Worm (Caenorhabditis elegans): ENCODE data around the gene snpn-1.
A peak's percentile ranks its signal among the peaks of the same experiment; 100 is the strongest.

Gene snpn-1

DNA sequence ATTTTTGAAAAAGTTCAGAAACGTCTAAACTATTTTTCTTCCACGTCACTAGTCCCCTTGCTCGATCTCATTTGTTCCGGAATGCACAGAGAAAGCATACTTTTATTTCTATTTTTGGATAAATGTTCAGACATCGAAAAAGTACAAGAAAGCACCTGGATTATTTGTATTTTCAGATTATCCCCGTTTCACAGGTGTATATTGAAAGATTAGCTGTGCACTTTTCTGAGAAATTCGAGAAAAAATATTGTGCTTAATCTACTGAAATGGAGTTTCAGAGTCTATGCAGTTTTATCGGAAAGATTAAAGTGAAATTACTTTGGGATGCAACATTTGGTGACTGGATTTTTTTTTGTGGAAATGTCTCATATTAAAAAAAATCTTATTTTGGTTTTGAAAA lies 11.1 kb upstream of the snpn-1 start:
- TF ChIP-seq W03F9.2 (tag; optimal IDR thresholded peaks at IDR 0.05) (no peak), him-1 (tag; optimal IDR thresholded peaks at IDR 0.05) (no peak), dao-5 (tag; optimal IDR thresholded peaks at IDR 0.05) (no peak)

- no peak for TF ChIP-seq dao-5 (tag; optimal IDR thresholded peaks at IDR 0.05)
- TF ChIP-seq him-1 (tag; optimal IDR thresholded peaks at IDR 0.05): peak; percentile 48
- TF ChIP-seq W03F9.2 (tag; optimal IDR thresholded peaks at IDR 0.05): no peak
These were observed 9.3 kb upstream of the snpn-1 start for ce11 chrIV:5100145-5100544.

DNA sequence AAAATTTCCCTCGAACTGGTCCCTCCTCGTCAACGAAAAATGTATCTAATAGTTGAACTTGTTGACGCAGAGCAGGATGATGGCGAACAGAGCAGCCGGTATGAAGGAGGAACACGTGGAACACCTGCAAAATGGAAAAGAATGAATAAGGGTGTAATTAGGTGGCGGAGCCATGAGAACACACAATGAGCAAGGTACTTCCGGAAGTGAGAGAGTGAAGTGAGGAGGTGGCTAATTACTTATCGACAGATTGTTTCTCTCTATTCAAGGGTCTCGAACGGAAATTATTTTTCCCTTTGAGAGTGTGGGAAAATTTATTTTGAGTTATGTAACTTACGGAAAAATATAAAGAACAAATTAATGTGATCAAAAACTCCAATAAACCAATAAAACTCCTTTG lies 2.6 kb upstream of the snpn-1 start:
- no peak for TF ChIP-seq W03F9.2 (tag; optimal IDR thresholded peaks at IDR 0.05)
- no peak for TF ChIP-seq him-1 (tag; optimal IDR thresholded peaks at IDR 0.05)
- no peak for TF ChIP-seq dao-5 (tag; optimal IDR thresholded peaks at IDR 0.05)

DNA sequence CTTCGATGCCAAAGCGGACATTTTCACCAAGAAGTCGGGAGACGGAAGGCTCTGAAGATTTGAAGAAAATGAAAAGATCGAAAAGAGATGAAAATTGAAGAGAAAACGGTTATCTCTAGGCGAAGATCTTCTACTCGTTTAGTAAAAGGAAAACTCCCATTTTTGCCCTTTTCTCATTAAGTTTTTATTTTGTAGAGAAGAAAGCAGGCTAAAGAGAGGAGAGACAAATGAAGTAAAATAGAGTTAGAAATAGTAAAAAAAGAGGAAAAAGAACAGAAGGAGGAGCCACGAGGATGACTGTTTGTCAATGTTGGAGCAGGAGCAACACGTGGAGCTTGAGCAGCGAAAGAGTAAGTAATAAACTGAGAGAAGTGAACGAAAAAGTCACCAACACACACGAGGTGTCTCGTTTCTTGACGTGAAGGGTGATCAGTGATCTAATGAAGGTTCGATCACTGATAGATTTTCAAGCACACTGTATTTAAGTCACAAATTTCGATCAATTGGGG lies 2.0 kb downstream of the snpn-1 start, which contains the start of gene ivd-1:
Gene ivd-1, minus strand, starts transcription at position 51 of the 509 bp plus-strand sequence.
- TF ChIP-seq dao-5 (tag; optimal IDR thresholded peaks at IDR 0.05): no peak
- TF ChIP-seq him-1 (tag; optimal IDR thresholded peaks at IDR 0.05): no peak
- no peak for TF ChIP-seq W03F9.2 (tag; optimal IDR thresholded peaks at IDR 0.05)

- no peak for TF ChIP-seq dao-5 (tag; optimal IDR thresholded peaks at IDR 0.05)
- no peak for TF ChIP-seq him-1 (tag; optimal IDR thresholded peaks at IDR 0.05)
- no peak for TF ChIP-seq W03F9.2 (tag; optimal IDR thresholded peaks at IDR 0.05)
These were observed 3.9 kb downstream of the snpn-1 start for ce11 chrIV:5086961-5087326.

DNA sequence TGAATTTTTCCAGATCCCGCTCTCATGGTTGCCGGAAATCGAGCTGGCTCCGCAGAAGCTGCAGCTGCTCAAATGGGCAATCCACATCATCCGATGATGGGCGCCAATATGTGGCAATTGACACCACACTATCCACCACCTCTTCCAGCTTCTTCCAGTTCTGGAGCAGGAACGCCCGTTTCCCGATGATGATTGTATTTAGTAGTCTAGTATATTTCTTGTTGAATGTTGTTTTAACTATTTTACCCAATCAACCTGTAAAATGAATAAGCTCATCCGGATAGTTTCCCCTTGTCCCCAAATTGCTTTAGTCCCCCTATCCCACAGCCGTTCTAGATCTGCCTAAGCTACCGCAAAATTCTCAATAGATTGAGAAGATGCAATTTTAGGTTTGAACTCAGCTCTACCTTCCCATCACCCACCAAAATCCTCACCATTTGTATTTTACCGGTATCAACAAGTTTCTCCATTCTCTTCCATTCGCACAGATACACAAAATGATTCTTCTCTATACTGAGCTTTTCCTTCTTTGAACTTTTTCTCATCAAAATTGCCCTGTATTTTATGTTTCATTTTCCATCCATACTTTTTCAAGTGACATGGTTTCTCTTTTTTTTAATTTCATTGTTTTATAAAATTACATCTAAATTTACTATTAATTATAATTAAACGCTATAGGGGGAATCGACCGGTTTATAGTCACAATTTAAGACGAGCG lies 4.4 kb downstream of the snpn-1 start:
- TF ChIP-seq W03F9.2 (tag; optimal IDR thresholded peaks at IDR 0.05) (no peak), him-1 (tag; optimal IDR thresholded peaks at IDR 0.05) (no peak), dao-5 (tag; optimal IDR thresholded peaks at IDR 0.05) (no peak)

DNA sequence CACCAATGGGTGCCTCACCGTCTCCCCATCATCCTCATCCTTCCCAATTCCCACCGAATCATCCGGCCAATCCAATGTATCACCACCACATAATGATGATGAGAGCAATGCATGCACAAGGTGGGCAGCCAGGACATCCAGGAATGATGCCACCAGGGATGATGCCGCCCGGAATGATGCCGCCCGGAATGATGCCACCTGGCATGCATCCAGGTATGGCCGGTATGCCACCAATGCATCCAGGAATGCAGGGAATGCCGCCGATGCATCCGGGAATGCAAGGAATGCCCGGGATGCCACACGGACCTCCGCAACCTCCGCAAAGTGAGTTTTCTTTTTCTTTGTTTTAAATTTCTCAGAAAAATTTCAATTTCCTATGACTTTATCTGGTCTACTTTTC lies 5.1 kb downstream of the snpn-1 start:
- TF ChIP-seq him-1 (tag; optimal IDR thresholded peaks at IDR 0.05): no peak
- no peak for TF ChIP-seq dao-5 (tag; optimal IDR thresholded peaks at IDR 0.05)

DNA sequence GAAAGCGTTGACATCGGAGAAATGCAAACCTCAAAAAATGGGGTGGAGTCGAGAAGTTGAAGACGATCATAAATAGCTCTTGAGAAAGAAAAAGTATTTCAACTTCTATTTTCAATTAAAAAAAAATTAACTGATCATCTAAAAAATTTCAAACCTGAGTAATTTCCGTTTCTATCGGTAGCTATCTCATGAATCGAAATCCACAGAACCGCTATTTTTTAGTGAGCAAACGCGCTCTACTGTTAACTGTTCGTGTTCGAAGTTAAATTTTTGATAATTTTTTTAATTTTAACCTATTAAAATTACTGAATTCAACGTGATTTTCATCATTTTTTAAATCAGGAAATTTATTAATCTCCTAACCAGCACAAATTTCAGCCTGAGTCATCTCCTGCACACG lies 7.0 kb downstream of the snpn-1 start:
- TF ChIP-seq him-1 (tag; optimal IDR thresholded peaks at IDR 0.05): no peak
- no peak for TF ChIP-seq W03F9.2 (tag; optimal IDR thresholded peaks at IDR 0.05)
- no peak for TF ChIP-seq dao-5 (tag; optimal IDR thresholded peaks at IDR 0.05)

DNA sequence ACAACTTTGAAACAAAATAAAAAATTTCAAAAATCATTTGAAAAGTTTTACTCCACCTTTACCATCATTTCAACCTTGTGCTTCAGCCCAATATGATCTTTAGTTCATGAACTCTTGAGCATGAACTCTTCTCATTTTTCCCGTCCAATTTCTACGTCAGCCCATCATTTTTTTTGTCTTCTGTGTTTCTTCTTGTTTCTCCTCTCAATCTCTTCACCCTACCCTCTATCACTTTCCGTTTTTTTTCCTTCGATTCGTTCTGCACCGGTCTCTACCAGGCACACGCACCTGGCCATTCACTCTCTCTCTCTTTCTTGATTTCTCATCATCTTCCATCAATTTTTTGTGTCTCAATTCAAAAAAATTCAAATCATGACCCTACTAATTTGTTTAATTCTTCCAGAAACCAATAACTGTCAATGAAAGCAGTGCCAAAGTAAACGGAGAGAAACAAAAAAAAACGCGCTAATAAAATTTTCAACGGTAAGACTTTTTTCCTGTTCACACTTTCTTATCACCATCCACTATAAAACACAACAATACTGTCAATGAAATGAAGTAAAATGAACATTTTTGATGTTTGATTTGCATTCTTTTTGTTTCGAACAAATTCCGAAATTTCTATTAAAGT lies 7.8 kb downstream of the snpn-1 start, which contains the start of gene pygo-1:
Gene pygo-1, plus strand, starts transcription at position 404 of the 631 bp plus-strand sequence.
- TF ChIP-seq him-1 (tag; optimal IDR thresholded peaks at IDR 0.05) (no peak), dao-5 (tag; optimal IDR thresholded peaks at IDR 0.05) (no peak), W03F9.2 (tag; optimal IDR thresholded peaks at IDR 0.05) (no peak)

- TF ChIP-seq dao-5 (tag; optimal IDR thresholded peaks at IDR 0.05): no peak
- TF ChIP-seq him-1 (tag; optimal IDR thresholded peaks at IDR 0.05): no peak
- TF ChIP-seq W03F9.2 (tag; optimal IDR thresholded peaks at IDR 0.05): no peak
These were observed 9.7 kb downstream of the snpn-1 start for ce11 chrIV:5081122-5081521.

ce11 chrIV:5078846-5079245 lies 12.0 kb downstream of the snpn-1 start:
- no peak for TF ChIP-seq him-1 (tag; optimal IDR thresholded peaks at IDR 0.05)
- no peak for TF ChIP-seq dao-5 (tag; optimal IDR thresholded peaks at IDR 0.05)
- TF ChIP-seq W03F9.2 (tag; optimal IDR thresholded peaks at IDR 0.05): no peak

DNA sequence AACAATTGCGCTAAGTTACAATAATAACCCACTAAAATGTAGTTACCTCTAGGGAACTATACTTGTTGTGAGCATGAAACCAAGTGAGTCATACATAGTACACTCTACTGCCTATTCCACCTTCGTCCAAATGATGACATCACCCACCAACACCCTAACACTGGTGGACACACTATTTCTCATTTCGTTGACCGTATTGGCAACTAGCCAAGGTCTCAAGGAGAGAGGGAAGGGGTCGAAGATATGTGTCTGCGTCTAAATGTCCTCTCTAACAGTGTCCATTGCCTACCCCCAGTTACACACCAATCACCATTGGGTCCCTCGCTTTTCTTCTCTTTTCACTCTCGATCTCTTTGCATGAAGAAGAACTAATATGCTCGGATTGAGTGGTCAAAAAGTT lies 12.9 kb downstream of the snpn-1 start:
- no peak for TF ChIP-seq him-1 (tag; optimal IDR thresholded peaks at IDR 0.05)
- TF ChIP-seq W03F9.2 (tag; optimal IDR thresholded peaks at IDR 0.05): no peak
- TF ChIP-seq dao-5 (tag; optimal IDR thresholded peaks at IDR 0.05): no peak

DNA sequence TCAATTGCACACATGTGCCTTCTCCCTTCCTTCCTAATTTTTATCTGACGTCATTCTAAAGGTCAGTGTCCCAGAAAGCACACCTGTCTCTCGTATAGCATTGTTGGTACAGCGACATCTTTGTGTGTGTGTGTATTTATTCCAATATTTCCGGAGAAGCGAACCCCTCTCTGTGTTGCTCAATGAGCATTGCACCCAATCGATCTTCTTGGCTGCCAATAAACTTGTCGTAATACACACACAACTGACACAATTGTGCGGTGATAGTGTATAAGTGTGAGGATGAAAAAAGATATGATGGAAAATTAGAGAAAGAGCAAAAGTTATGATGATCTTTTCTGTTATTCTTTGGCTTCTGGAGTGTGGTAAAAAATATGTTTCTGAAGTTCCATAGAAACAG lies 14.2 kb downstream of the snpn-1 start:
- TF ChIP-seq him-1 (tag; optimal IDR thresholded peaks at IDR 0.05) (no peak), dao-5 (tag; optimal IDR thresholded peaks at IDR 0.05) (no peak), W03F9.2 (tag; optimal IDR thresholded peaks at IDR 0.05) (no peak)

DNA sequence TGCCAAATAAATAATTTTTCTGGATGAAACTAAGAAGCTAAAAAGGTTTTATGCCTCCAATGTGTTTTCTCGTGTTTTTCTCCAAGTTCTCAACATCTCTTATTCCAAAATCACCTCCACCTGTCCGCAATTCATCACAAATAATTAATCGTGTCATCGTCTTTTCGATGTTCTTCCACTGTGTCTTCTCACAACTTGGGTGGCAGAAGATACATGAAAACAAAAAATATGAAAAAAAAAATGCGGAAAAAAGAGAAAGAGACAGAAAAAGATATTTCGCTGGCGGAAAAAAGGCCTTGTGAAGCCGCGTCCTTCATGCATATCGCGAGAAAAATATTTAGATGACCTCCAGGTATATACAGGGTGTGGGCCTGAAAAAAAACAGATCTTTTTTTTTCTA lies 17.0 kb downstream of the snpn-1 start:
- TF ChIP-seq W03F9.2 (tag; optimal IDR thresholded peaks at IDR 0.05) (no peak), dao-5 (tag; optimal IDR thresholded peaks at IDR 0.05) (no peak), him-1 (tag; optimal IDR thresholded peaks at IDR 0.05) (no peak)

All from whole organism, L4/young adult.